In genomic region chrX:11338973-11339867, dm6 we compare ENCODE assay signal across 2 fruit fly cellular contexts.
TF ChIP-seq lines count a peak whose summit lies in the region.

No protein-coding gene starts in this region.

TF ChIP-seq in whole organism, embryonic, 481 proteins besides CTCF, POLR2A, EP300 and RAD21 (continued from another document and continues in another):
- TF ChIP-seq so (GFP tag; IDR thresholded peaks at IDR 0.05; lab: Robert Waterston, UW) (no peak), E2f2 (GFP tag; IDR thresholded peaks at IDR 0.05; lab: Robert Waterston, UW) (peak; percentile 74), Side (GFP tag; optimal IDR thresholded peaks at IDR 0.05; lab: Kevin White, UChicago) (peak; percentile 54), sens-2 (GFP tag; IDR thresholded peaks at IDR 0.05; lab: Robert Waterston, UW) (no peak), disco-r (GFP tag; optimal IDR thresholded peaks at IDR 0.05; lab: Kevin White, UChicago) (peak; percentile 18), fd3F (GFP tag; optimal IDR thresholded peaks at IDR 0.05; lab: Kevin White, UChicago) (peak; percentile 16), salm (tag; optimal IDR thresholded peaks at IDR 0.05; lab: Kevin White, UChicago) (no peak), CG10654 (GFP tag; optimal IDR thresholded peaks at IDR 0.05; lab: Kevin White, UChicago) (peak; percentile 42), dysf (GFP tag; IDR thresholded peaks at IDR 0.05; lab: Robert Waterston, UW) (no peak), CG15601 (tag; optimal IDR thresholded peaks at IDR 0.05; lab: Kevin White, UChicago) (peak; percentile 36), phol (tag; optimal IDR thresholded peaks at IDR 0.05; lab: Kevin White, UChicago) (peak; percentile 66), Hr51 (GFP tag; optimal IDR thresholded peaks at IDR 0.05; lab: Kevin White, UChicago) (peak in 1 of 2 experiments; percentile 44), CG4328 (GFP tag; optimal IDR thresholded peaks at IDR 0.05; lab: Kevin White, UChicago) (peak; percentile 15), CG1529 (GFP tag; optimal IDR thresholded peaks at IDR 0.05; lab: Kevin White, UChicago) (no peak), Nf-YB (GFP tag; optimal IDR thresholded peaks at IDR 0.05; lab: Kevin White, UChicago) (no peak), h (optimal IDR thresholded peaks at IDR 0.05; lab: Kevin White, UChicago) (no peak), CG4617 (GFP tag; optimal IDR thresholded peaks at IDR 0.05; lab: Kevin White, UChicago; ENCODE audit: borderline replicate concordance) (peak; percentile 44), p53 (GFP tag; optimal IDR thresholded peaks at IDR 0.05; lab: Kevin White, UChicago) (no peak), klu (GFP tag; IDR thresholded peaks at IDR 0.05; lab: Robert Waterston, UW) (no peak), al (GFP tag; IDR thresholded peaks at IDR 0.05; lab: Robert Waterston, UW) (peak; percentile 49), CG31365 (tag; optimal IDR thresholded peaks at IDR 0.05; lab: Kevin White, UChicago) (no peak), tna (GFP tag; IDR thresholded peaks at IDR 0.05; lab: Robert Waterston, UW; ENCODE audit: partially characterized antibody) (peak; percentile 82), gce (GFP tag; IDR thresholded peaks at IDR 0.05; lab: Robert Waterston, UW) (no peak), yki (optimal IDR thresholded peaks at IDR 0.05; lab: Kevin White, UChicago) (no peak), CG34422 (GFP tag; IDR thresholded peaks at IDR 0.05; lab: Robert Waterston, UW) (0 out of 3 replicates have a peak, but pooled peaks have one; percentile 34), fu2 (GFP tag; optimal IDR thresholded peaks at IDR 0.05; lab: Kevin White, UChicago) (peak; percentile 8), CG42726 (GFP tag; IDR thresholded peaks at IDR 0.05; lab: Robert Waterston, UW; ENCODE audit: partially characterized antibody) (peak; percentile 74), CG13296 (GFP tag; optimal IDR thresholded peaks at IDR 0.05; lab: Kevin White, UChicago) (no peak), caup (GFP tag; optimal IDR thresholded peaks at IDR 0.05; lab: Kevin White, UChicago; ENCODE audit: severe bottlenecking) (peak; percentile 18), odd (GFP tag; optimal IDR thresholded peaks at IDR 0.05; lab: Kevin White, UChicago) (no peak), CG7928 (GFP tag; optimal IDR thresholded peaks at IDR 0.05; lab: Kevin White, UChicago) (peak; percentile 19), CG11247 (GFP tag; IDR thresholded peaks at IDR 0.05; lab: Robert Waterston, UW) (peak; percentile 51; the same call in 1 of the 2 replicates), CG6813 (GFP tag; optimal IDR thresholded peaks at IDR 0.05; lab: Kevin White, UChicago) (no peak), CG1602 (GFP tag; optimal IDR thresholded peaks at IDR 0.05; lab: Kevin White, UChicago) (no peak), CG17568 (GFP tag; optimal IDR thresholded peaks at IDR 0.05; lab: Kevin White, UChicago) (no peak), ken (GFP tag; IDR thresholded peaks at IDR 0.05; lab: Robert Waterston, UW) (no peak), HLH54F (GFP tag; optimal IDR thresholded peaks at IDR 0.05; lab: Kevin White, UChicago) (peak; percentile 56), Bdp1 (GFP tag; optimal IDR thresholded peaks at IDR 0.05; lab: Kevin White, UChicago) (no peak), sc (optimal IDR thresholded peaks at IDR 0.05; lab: Kevin White, UChicago) (no peak), sc (GFP tag; optimal IDR thresholded peaks at IDR 0.05; lab: Kevin White, UChicago) (no peak), CG7987 (GFP tag; optimal IDR thresholded peaks at IDR 0.05; lab: Kevin White, UChicago) (no peak), dmrt99B (tag; optimal IDR thresholded peaks at IDR 0.05; lab: Kevin White, UChicago) (no peak), Nf-YC (tag; optimal IDR thresholded peaks at IDR 0.05; lab: Kevin White, UChicago) (peak; percentile 8), CG8478 (optimal IDR thresholded peaks at IDR 0.05; lab: Kevin White, UChicago) (no peak), ro (GFP tag; IDR thresholded peaks at IDR 0.05; lab: Robert Waterston, UW) (no peak), unpg (GFP tag; optimal IDR thresholded peaks at IDR 0.05; lab: Kevin White, UChicago) (peak; percentile 9), gsb (GFP tag; IDR thresholded peaks at IDR 0.05; lab: Robert Waterston, UW) (no peak), CG14965 (GFP tag; optimal IDR thresholded peaks at IDR 0.05; lab: Kevin White, UChicago; ENCODE audit: borderline replicate concordance) (no peak), trem (tag; optimal IDR thresholded peaks at IDR 0.05; lab: Kevin White, UChicago) (peak; percentile 75), vvl (GFP tag; IDR thresholded peaks at IDR 0.05; lab: Robert Waterston, UW) (peak; percentile 29; the same call in 1 of the 2 replicates), seq (GFP tag; IDR thresholded peaks at IDR 0.05; lab: Robert Waterston, UW) (no peak), CG1647 (GFP tag; optimal IDR thresholded peaks at IDR 0.05; lab: Kevin White, UChicago) (peak; percentile 37), Dll (GFP tag; IDR thresholded peaks at IDR 0.05; lab: Robert Waterston, UW; ENCODE audit: partially characterized antibody) (peak; percentile 92), CG2889 (GFP tag; IDR thresholded peaks at IDR 0.05; lab: Robert Waterston, UW) (0 out of 3 replicates have a peak, but pooled peaks have one; percentile 27), sna (GFP tag; IDR thresholded peaks at IDR 0.05; lab: Robert Waterston, UW; ENCODE audit: partially characterized antibody) (peak; percentile 83), lilli (GFP tag; optimal IDR thresholded peaks at IDR 0.05; lab: Kevin White, UChicago) (peak; percentile 75), CG30403 (GFP tag; optimal IDR thresholded peaks at IDR 0.05; lab: Kevin White, UChicago) (peak; percentile 58), ci (GFP tag; IDR thresholded peaks at IDR 0.05; lab: Robert Waterston, UW) (0 out of 3 replicates have a peak, but pooled peaks have one; percentile 39), CG4360 (GFP tag; IDR thresholded peaks at IDR 0.05; lab: Robert Waterston, UW) (peak; percentile 52; the same call in 1 of the 2 replicates), CG8388 (GFP tag; optimal IDR thresholded peaks at IDR 0.05; lab: Kevin White, UChicago) (no peak), lbe (GFP tag; optimal IDR thresholded peaks at IDR 0.05; lab: Kevin White, UChicago) (no peak), CG4424 (GFP tag; optimal IDR thresholded peaks at IDR 0.05; lab: Kevin White, UChicago) (peak; percentile 19), MTF-1 (GFP tag; optimal IDR thresholded peaks at IDR 0.05; lab: Kevin White, UChicago; ENCODE audit: borderline replicate concordance) (no peak), CG8281 (tag; optimal IDR thresholded peaks at IDR 0.05; lab: Kevin White, UChicago) (no peak), CG9727 (GFP tag; optimal IDR thresholded peaks at IDR 0.05; lab: Kevin White, UChicago) (no peak)

TF ChIP-seq in whole organism, prepupa, 60 proteins besides CTCF, POLR2A, EP300 and RAD21 (continued from another document):
- TF ChIP-seq fd59A (GFP tag; optimal IDR thresholded peaks at IDR 0.05; lab: Kevin White, UChicago) (no peak), Sox14 (GFP tag; optimal IDR thresholded peaks at IDR 0.05; lab: Kevin White, UChicago) (peak; percentile 55), Eip78C (GFP tag; lab: Kevin White, UChicago) (peak; percentile 53), CG1621 (tag; optimal IDR thresholded peaks at IDR 0.05; lab: Kevin White, UChicago) (no peak), CG32006 (GFP tag; optimal IDR thresholded peaks at IDR 0.05; lab: Kevin White, UChicago) (peak; percentile 11), Hr4 (GFP tag; optimal IDR thresholded peaks at IDR 0.05; lab: Kevin White, UChicago) (peak; percentile 1), Eip93F (GFP tag; optimal IDR thresholded peaks at IDR 0.05; lab: Kevin White, UChicago) (no peak), achi (GFP tag; optimal IDR thresholded peaks at IDR 0.05; lab: Kevin White, UChicago) (peak; percentile 22), CG6854 (GFP tag; optimal IDR thresholded peaks at IDR 0.05; lab: Kevin White, UChicago) (no peak), CG10669 (GFP tag; optimal IDR thresholded peaks at IDR 0.05; lab: Kevin White, UChicago) (no peak), Blimp-1 (GFP tag; optimal IDR thresholded peaks at IDR 0.05; lab: Kevin White, UChicago) (no peak), CG11762 (GFP tag; optimal IDR thresholded peaks at IDR 0.05; lab: Kevin White, UChicago; ENCODE audit: insufficient read depth) (no peak), CG9139 (GFP tag; optimal IDR thresholded peaks at IDR 0.05; lab: Kevin White, UChicago) (no peak), CG16779 (tag; optimal IDR thresholded peaks at IDR 0.05; lab: Kevin White, UChicago) (peak; percentile 21), fd85E (GFP tag; optimal IDR thresholded peaks at IDR 0.05; lab: Kevin White, UChicago) (no peak), dac (GFP tag; optimal IDR thresholded peaks at IDR 0.05; lab: Kevin White, UChicago) (no peak), CG6808 (GFP tag; optimal IDR thresholded peaks at IDR 0.05; lab: Kevin White, UChicago) (no peak), cyc (GFP tag; optimal IDR thresholded peaks at IDR 0.05; lab: Kevin White, UChicago) (peak; percentile 31), dsx (GFP tag; optimal IDR thresholded peaks at IDR 0.05; lab: Kevin White, UChicago; ENCODE audit: poor library complexity, severe bottlenecking) (no peak), pdm3 (GFP tag; optimal IDR thresholded peaks at IDR 0.05; lab: Kevin White, UChicago) (peak; percentile 60), eg (GFP tag; IDR thresholded peaks at IDR 0.05; lab: Robert Waterston, UW) (no peak), esn (GFP tag; optimal IDR thresholded peaks at IDR 0.05; lab: Kevin White, UChicago) (peak; percentile 49), CG8119 (GFP tag; IDR thresholded peaks at IDR 0.05; lab: Robert Waterston, UW) (no peak), CG6276 (GFP tag; optimal IDR thresholded peaks at IDR 0.05; lab: Kevin White, UChicago) (peak; percentile 20), salr (GFP tag; optimal IDR thresholded peaks at IDR 0.05; lab: Kevin White, UChicago) (no peak), Ets96B (tag; optimal IDR thresholded peaks at IDR 0.05; lab: Kevin White, UChicago) (no peak), CG3919 (GFP tag; optimal IDR thresholded peaks at IDR 0.05; lab: Kevin White, UChicago) (peak; percentile 14), OdsH (GFP tag; optimal IDR thresholded peaks at IDR 0.05; lab: Kevin White, UChicago) (peak; percentile 45), svp (GFP tag; lab: Kevin White, UChicago) (peak; percentile 82), Met (GFP tag; optimal IDR thresholded peaks at IDR 0.05; lab: Kevin White, UChicago) (no peak), CG11294 (GFP tag; IDR thresholded peaks at IDR 0.05; lab: Robert Waterston, UW) (no peak), CG10631 (GFP tag; optimal IDR thresholded peaks at IDR 0.05; lab: Kevin White, UChicago) (peak; percentile 53), Gug (GFP tag; IDR thresholded peaks at IDR 0.05; lab: Robert Waterston, UW) (0 out of 2 replicates have a peak, but pooled peaks have one; percentile 8), acj6 (GFP tag; optimal IDR thresholded peaks at IDR 0.05; lab: Kevin White, UChicago) (peak; percentile 26), net (GFP tag; optimal IDR thresholded peaks at IDR 0.05; lab: Kevin White, UChicago) (no peak), Smox (GFP tag; optimal IDR thresholded peaks at IDR 0.05; lab: Kevin White, UChicago) (peak; percentile 32), CG4318 (GFP tag; optimal IDR thresholded peaks at IDR 0.05; lab: Kevin White, UChicago) (no peak), CG34406 (GFP tag; optimal IDR thresholded peaks at IDR 0.05; lab: Kevin White, UChicago) (no peak), topi (GFP tag; optimal IDR thresholded peaks at IDR 0.05; lab: Kevin White, UChicago) (peak; percentile 7), CG15336 (GFP tag; IDR thresholded peaks at IDR 0.05; lab: Robert Waterston, UW) (no peak)
